Worm (Caenorhabditis elegans) whole organism, L4/young adult: ENCODE results near the gene prx-6.

Source experiments
- W03F9.2 ChIP-seq: fragments of 150-350 bp; optimal IDR thresholded peaks from 2 replicates; lab custom pipeline; 2014; ENCODE audit warnings: missing biosample characterization, missing genetic modification characterization
- dao-5 ChIP-seq: sonication (generic microtip); optimal IDR thresholded peaks from 2 replicates; lab custom pipeline; 2016; ENCODE audit warnings: missing genotype, missing genetic modification characterization, moderate library complexity, missing compliant biosample characterization
- him-1 ChIP-seq: sonication (generic microtip); optimal IDR thresholded peaks from 2 replicates; lab custom pipeline; 2016; ENCODE audit warnings: missing genotype, missing genetic modification reagents, missing genetic modification characterization, missing compliant biosample characterization

The prx-6 gene

DNA sequence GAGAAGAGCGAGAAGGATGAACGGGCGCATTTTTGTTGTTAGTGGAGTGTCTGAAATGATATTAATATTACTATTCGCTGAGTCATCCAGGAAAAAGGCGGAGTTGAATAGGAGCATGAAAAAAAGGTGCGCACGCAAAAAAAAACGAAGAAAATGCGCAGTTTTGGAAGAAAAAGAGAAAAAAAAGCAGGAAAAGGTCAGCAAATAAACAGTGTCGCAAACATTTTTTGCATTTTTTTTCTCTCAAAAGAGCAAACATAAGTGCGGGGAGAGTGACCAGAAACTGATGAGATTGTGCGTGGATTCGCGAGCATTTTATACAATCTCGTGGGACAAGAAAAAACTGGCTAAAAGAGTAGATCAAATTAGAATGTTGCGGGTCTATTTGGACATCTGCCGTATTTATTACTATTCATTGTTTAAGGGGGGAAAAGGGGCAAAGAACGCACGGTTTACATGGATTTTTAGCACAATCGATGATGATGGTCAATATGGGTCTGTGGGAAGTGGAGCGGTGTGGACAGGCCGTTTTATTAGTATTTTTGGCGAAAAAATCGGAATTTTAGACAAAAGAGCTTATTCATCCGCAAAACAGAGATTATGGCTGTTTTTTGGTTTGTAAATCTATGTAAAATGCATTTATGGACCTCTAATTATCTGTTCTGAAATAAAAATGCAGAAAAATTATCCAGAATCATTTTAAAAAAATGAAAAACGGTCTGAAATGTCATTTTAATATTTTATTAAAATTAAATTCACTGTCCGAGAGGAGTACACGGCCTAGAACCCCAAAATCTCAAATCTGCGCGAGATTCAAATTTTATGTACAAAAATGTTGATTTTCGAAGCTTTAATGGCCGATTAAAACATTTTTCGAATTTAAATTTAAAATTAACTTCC, 27.3 kb downstream of the prx-6 start, which contains the start of gene cpg-8:
Gene cpg-8 (minus strand): TSS at position 51 of the 900 bp plus-strand sequence.
- no peak for TF ChIP-seq W03F9.2

DNA sequence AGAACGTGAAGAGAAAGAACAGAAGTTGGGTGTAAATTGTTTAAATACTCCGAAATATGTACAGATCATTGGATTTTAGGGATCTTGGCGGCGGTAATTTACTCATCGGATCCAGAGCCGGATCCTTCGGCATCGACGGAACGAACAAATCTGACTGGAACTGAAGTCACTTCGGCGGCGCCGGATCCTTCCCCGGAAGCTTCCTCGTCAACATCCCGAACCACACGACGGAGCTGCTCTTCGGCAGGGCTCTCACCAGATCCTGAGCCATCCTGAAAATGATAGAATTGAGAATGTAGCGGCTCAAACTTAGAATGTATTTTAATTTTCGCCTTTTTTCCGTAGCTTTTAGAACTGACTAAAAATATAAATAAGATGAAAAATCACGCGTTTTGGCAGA, 28.2 kb downstream of the prx-6 start:
- no peak for TF ChIP-seq dao-5 (tag; lab: Kevin White, UChicago)

DNA sequence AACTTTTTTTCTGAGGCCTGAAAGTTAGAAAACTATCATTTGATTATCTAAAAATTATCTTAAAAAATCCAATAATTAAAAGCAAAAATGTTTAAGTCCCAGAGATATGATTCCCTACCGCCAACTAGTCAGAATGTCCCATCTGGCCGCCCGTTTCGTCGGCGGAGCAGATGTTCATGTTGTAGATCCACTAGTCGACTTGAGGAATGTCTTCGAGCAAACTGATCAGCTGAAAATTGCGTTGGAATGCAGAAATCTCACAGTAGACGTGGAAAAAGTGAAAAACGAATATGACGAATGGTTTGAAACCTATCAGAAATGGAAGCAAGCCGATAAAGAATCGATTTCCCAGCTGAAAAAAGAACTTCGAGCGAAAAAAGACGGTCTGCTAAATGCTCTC, 30.7 kb downstream of the prx-6 start, which contains the start of gene K03B4.1:
Gene K03B4.1 (plus strand): TSS at position 97 of the 400 bp plus-strand sequence.
- no peak for TF ChIP-seq dao-5 (tag; lab: Kevin White, UChicago)
- TF ChIP-seq W03F9.2: no peak
- no peak for TF ChIP-seq him-1 (tag; lab: Kevin White, UChicago)

DNA sequence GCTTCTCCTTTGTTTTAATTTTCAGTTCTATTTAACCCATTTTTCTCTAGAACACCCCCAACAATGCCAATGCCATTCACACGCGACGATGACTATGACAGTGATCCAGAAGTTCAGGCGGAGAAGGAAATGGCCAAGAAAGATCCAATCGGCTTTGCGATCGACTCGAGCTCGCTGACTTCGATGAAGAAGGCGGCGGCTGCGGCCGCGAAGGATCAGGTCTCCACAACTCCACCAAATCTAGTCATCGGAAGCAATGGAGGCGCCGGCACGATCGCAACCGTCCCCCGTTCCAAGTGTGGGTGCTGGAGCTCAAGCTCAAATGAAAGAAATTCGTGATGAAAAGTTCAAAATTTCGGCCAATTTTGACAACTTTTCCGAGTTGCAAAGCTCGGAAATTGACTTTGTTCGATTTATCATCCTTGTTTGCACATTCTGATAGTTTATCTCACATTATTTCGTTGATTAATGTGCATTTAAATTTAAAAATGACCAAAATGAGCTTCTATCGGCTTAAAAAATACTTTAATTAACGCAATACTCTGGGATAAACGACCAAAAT, 31.9 kb downstream of the prx-6 start, which contains the start of gene K03B4.2:
Gene K03B4.2 (plus strand): TSS at position 51 of the 562 bp plus-strand sequence.
- TF ChIP-seq W03F9.2 (no peak), him-1 (tag; lab: Kevin White, UChicago) (no peak), dao-5 (tag; lab: Kevin White, UChicago) (no peak)

DNA sequence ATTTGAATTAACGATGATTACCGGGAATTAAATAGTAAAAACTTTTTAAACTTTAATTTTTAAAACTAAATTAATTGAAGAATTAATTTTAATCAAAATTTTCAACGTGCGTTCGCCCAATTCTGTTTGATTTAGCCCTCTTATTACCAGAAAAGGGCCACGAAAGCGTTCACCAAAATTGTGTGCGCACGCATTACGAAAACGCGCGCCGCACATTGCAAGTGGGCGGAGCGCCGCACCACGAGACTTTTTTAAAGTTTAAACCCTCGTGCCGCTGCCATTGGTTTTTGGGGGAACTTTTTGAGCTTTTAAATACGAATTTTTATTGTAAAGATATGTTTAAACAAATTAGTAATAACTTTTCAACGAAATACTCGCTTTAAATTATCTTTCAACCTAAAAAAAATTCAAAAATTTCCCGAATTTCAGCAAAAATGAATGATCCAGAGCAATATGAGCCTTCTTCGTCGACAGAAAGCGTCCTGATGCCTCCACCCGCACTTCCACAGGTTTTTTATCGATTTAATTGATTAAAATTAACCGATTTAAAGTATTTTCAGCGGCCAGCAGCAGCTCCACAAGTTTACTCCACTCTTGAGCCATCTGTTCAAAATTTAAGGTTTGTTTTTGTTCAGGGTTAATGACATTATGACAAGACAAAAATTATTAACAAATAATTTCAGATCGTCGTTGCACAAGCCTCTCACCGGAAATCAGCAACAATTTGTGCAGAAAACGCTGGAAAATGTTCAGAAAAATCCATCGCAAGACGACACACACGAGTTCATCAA, 33.0 kb downstream of the prx-6 start, which contains the start of gene taf-10:
Gene taf-10 (plus strand): TSS at position 424 of the 791 bp plus-strand sequence.
- peak; percentile 54 for TF ChIP-seq W03F9.2
- no peak for TF ChIP-seq him-1 (tag; lab: Kevin White, UChicago)
- no peak for TF ChIP-seq dao-5 (tag; lab: Kevin White, UChicago)

DNA sequence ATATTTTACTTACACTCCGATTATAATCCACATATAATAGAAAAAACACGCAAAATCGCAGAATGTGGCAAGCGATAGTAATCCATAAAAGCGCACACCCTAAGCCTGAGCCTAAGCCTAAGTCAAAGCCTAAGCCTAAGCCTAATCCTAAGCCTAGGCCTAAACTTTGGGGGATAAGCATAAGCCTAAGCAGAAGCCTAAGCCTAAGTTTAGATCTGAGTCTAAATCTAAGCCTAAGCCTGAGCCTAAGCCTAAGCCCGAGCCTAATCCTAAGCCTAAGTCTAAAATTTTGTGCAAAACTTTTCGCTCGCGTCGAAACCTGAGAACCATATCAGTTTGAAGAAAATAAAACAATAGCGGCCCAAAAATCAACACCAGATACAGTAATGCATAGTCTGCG, 35.8 kb downstream of the prx-6 start:
- TF ChIP-seq him-1 (tag; lab: Kevin White, UChicago) (no peak), dao-5 (tag; lab: Kevin White, UChicago) (no peak), W03F9.2 (no peak)

DNA sequence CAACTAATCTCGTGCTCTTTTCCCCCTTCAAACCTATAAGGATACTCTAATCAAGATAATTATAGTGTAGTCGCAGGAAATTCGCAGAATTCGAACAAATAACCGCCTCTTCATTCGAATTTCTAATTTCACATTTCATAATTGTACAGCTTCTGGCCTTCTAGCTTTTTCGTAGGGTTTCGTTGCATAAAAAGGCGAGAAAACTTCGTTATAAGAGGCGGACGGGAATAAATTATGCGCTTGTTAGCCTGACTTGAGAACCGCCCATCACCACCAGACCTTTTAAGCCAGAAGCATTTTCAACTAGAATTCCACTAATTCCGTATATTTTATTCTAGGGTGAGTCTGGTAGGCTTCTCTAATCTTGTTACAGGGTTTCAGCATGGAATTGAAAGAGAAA, 38.2 kb downstream of the prx-6 start, which contains the start of gene K03B4.4:
Gene K03B4.4 (plus strand): TSS at position 301 of the 400 bp plus-strand sequence.
- TF ChIP-seq W03F9.2 (no peak), dao-5 (tag; lab: Kevin White, UChicago) (no peak), him-1 (tag; lab: Kevin White, UChicago) (no peak)

DNA sequence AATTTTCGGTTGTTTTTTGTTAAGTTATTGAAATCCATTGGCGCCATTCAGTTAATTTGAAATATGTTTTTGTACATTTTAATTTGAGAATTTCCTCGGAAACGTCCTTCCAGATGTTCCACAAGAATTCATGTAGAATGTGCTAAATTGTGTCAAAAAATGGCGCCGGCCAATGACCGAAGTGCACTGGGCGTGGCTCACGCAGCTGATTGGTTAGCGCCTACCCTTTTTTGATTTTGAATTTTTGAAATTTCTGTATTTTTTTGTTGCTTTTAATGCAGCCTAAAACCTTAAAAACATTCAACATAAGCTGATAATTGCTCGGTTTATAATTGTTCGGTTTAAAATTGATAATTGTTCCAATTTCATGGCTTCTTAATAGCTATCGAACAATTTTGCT, 43.1 kb downstream of the prx-6 start:
- TF ChIP-seq dao-5 (tag; lab: Kevin White, UChicago): no peak
- no peak for TF ChIP-seq him-1 (tag; lab: Kevin White, UChicago)
- TF ChIP-seq W03F9.2: no peak

DNA sequence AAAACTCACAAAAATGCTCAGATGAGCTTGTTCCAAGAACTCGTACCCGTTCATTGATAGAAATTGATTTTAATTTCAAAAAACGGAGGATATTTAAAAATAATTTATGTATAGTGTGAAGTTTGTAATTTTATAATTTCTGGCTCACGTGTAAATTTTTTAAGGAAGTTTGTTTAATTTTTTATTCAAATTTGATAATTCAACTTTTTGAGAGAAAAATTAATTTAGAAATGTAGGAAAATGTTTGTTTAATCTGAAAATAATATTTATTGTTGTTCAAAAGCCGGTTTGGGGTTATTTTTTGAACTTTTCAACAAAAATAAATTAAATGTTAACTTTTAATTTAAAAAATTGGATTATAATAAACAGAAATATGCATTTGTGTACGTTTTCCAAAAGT, 43.8 kb downstream of the prx-6 start, which contains the start of gene K03B4.6:
Gene K03B4.6 (minus strand): TSS at position 101 of the 400 bp plus-strand sequence.
- no peak for TF ChIP-seq dao-5 (tag; lab: Kevin White, UChicago)

DNA sequence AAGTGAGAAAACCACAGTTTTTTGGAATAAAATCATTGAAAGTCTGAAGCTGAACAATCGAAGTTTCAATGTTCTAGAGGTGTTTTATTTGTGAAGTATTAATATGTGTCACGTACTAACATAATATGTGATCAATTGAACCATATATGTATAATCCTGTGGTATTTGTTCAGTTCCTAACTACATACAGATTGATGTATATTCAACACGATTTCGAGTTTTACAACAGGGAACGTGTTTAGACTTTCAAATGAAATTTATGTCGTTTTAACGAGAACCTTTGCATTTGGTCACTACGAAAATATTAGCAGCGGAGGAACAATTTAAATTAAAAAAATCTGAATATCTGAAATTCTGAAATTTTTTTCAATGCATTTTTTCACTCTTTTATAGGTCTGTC, 45.4 kb downstream of the prx-6 start, which contains the start of gene K03B4.8:
Gene K03B4.8 (minus strand): TSS at position 101 of the 400 bp plus-strand sequence.
- no peak for TF ChIP-seq dao-5 (tag; lab: Kevin White, UChicago)
- no peak for TF ChIP-seq W03F9.2
- TF ChIP-seq him-1 (tag; lab: Kevin White, UChicago): no peak

DNA sequence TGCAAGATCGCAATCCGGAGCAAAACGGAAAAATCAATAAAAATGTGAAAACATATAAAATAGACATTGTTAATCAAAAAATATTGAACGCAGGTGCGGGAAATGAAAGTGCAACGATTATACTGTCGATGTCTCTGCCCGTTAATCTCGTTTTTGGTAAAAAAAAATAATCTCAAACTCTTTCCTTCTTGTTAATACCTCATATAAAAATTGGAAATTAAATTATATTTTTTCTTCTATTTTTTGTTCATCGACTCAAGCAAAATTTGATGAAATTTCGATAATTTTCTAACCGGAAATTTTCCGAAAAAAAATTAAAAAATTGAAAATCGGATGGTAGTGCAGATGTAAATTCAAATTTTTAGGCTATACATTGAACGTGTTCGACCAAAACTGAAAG, 47.4 kb downstream of the prx-6 start, which contains the start of gene K03B4.9:
Gene K03B4.9 (minus strand): TSS at position 101 of the 400 bp plus-strand sequence.
- TF ChIP-seq him-1 (tag; lab: Kevin White, UChicago) (no peak), dao-5 (tag; lab: Kevin White, UChicago) (no peak), W03F9.2 (no peak)

DNA sequence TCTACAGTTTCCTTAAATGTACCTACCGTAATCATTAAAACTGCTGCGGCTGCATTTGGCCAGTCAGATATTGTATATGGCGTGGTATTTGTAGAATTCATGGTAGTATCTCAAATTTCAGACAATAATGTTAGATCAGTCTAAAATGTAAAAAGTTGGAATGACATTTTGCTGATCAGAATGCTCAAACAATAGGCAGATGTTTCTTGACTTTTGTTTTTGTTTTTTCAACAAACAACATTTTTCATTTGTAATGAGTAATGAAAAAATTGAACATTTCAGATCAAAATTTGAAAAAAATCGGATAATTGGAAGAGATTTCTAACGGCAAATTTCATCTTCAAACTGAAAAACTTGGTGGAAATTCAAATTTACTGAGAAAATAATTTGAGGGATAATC, 51.3 kb downstream of the prx-6 start, which contains the start of gene srx-77:
Gene srx-77 (minus strand): TSS at position 101 of the 400 bp plus-strand sequence.
- no peak for TF ChIP-seq dao-5 (tag; lab: Kevin White, UChicago)
- no peak for TF ChIP-seq him-1 (tag; lab: Kevin White, UChicago)
- no peak for TF ChIP-seq W03F9.2

DNA sequence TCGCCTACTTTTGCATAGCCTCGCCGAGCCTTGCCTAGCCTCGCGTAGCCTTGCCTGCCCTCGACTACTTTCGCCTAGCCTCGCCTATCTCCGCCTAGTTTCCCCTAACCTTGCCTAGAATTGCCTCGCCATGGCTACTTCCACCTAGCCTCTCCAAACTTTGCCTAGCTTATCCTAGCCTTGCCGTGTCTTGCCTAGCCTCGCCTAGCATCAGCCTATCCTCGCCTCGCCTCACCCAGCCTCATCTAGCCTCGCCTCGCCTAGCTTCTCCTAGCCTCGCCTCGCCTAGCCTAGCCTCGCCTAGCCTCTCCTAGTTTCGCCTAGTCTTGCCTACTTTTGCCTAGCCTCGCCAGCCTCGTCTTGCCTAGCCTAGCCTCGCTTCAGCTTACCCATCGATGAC, 52.8 kb downstream of the prx-6 start:
- TF ChIP-seq him-1 (tag; lab: Kevin White, UChicago): no peak
- no peak for TF ChIP-seq dao-5 (tag; lab: Kevin White, UChicago)
- TF ChIP-seq W03F9.2: no peak
